Fruit fly (Drosophila melanogaster) S2 (cell line): Measurements from ENCODE around the gene Sirt2.

Source experiments
- CG8478 ChIP-seq: fragments of >200 bp; optimal IDR thresholded peaks from 2 replicates; lab custom pipeline; 2018
- CTCF ChIP-seq, 2 experiments: fragments of >200 bp; optimal IDR thresholded peaks; 2 replicates each; lab custom pipeline; 2018

- TF ChIP-seq CTCF (optimal IDR thresholded peaks at IDR 0.05; lab: Kevin White, UChicago) (no peak), CG8478 (no peak)
Measured at dm6 chr3R:20307487-20307971, 20.7 kb upstream of the Sirt2 start, which contains the start of gene CG4362.
